Worm (Caenorhabditis elegans): ENCODE measurements around the gene twk-46.

- TF ChIP-seq pha-4 (tag; optimal IDR thresholded peaks at IDR 0.05) (no peak), elt-3 (tag; optimal IDR thresholded peaks at IDR 0.05) (no peak), egl-27 (tag; optimal IDR thresholded peaks at IDR 0.05) (no peak), ztf-4 (tag; optimal IDR thresholded peaks at IDR 0.05) (no peak)
These were observed 16.9 kb downstream of the twk-46 start for ce11 chrV:19076835-19077234.
